Fruit fly (Drosophila melanogaster): ENCODE measurements around the gene Rpp30.

Gene Rpp30

dm6 chr2L:223351-223750 lies 28.8 kb downstream of the Rpp30 start (continued):
- TF ChIP-seq CG7368 (GFP tag; optimal IDR thresholded peaks at IDR 0.05) (peak; percentile 92), acj6 (GFP tag; optimal IDR thresholded peaks at IDR 0.05) (peak; percentile 93), Ets96B (tag; optimal IDR thresholded peaks at IDR 0.05) (peak; percentile 95), Hr38 (GFP tag; optimal IDR thresholded peaks at IDR 0.05) (peak; percentile 29), CG8319 (GFP tag; optimal IDR thresholded peaks at IDR 0.05) (peak; percentile 89), fd85E (GFP tag; optimal IDR thresholded peaks at IDR 0.05) (peak; percentile 80), dac (GFP tag; optimal IDR thresholded peaks at IDR 0.05) (peak; percentile 92), svp (GFP tag) (peak; percentile 94), Lpt (GFP tag; optimal IDR thresholded peaks at IDR 0.05) (peak; percentile 88), Sox15 (GFP tag; optimal IDR thresholded peaks at IDR 0.05) (peak; percentile 88), lz (GFP tag; optimal IDR thresholded peaks at IDR 0.05) (peak; percentile 92), OdsH (GFP tag; optimal IDR thresholded peaks at IDR 0.05) (peak; percentile 96), CG32006 (GFP tag; optimal IDR thresholded peaks at IDR 0.05) (peak; percentile 95), achi (GFP tag; optimal IDR thresholded peaks at IDR 0.05) (peak; percentile 96), CG15336 (GFP tag; IDR thresholded peaks at IDR 0.05) (peak; percentile 95), Smox (GFP tag; optimal IDR thresholded peaks at IDR 0.05) (peak; percentile 87), CG1621 (tag; optimal IDR thresholded peaks at IDR 0.05) (peak; percentile 92), eg (GFP tag; IDR thresholded peaks at IDR 0.05) (peak; percentile 97), CG6276 (GFP tag; optimal IDR thresholded peaks at IDR 0.05) (peak; percentile 93), CG6854 (GFP tag; optimal IDR thresholded peaks at IDR 0.05) (no peak), CG4318 (GFP tag; optimal IDR thresholded peaks at IDR 0.05) (peak; percentile 92), CG34406 (GFP tag; optimal IDR thresholded peaks at IDR 0.05) (peak; percentile 90), CG9139 (GFP tag; optimal IDR thresholded peaks at IDR 0.05) (peak; percentile 73), CG3919 (GFP tag; optimal IDR thresholded peaks at IDR 0.05) (peak; percentile 97), CG11902 (GFP tag; optimal IDR thresholded peaks at IDR 0.05) (peak; percentile 86), salr (GFP tag; optimal IDR thresholded peaks at IDR 0.05) (peak; percentile 82 to 96), net (GFP tag; optimal IDR thresholded peaks at IDR 0.05) (peak; percentile 96), Met (GFP tag; optimal IDR thresholded peaks at IDR 0.05) (peak; percentile 93)

DNA sequence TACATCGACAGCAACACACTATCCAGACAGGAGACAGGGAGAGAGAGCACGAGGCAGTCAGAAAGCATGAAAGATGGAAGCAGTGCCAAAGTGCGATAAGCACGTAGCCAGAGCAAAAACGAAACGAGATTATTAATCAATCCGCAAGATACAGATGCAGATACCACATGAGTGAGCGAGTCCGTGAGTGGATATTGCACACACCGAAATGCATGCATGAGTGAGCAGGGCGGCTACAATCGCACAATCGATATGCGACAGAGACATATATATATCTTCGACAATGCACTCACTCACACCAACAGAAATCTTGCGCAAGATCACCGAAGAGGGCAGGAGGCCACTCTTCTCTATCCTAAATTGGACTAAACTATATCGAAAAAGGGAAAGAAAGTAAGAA lies 29.3 kb downstream of the Rpp30 start:
- TF ChIP-seq Eip78C (GFP tag) (peak; percentile 24), fd59A (GFP tag; optimal IDR thresholded peaks at IDR 0.05) (no peak), eg (GFP tag; IDR thresholded peaks at IDR 0.05) (0 out of 3 replicates have a peak, but pooled peaks have one; percentile 14)

DNA sequence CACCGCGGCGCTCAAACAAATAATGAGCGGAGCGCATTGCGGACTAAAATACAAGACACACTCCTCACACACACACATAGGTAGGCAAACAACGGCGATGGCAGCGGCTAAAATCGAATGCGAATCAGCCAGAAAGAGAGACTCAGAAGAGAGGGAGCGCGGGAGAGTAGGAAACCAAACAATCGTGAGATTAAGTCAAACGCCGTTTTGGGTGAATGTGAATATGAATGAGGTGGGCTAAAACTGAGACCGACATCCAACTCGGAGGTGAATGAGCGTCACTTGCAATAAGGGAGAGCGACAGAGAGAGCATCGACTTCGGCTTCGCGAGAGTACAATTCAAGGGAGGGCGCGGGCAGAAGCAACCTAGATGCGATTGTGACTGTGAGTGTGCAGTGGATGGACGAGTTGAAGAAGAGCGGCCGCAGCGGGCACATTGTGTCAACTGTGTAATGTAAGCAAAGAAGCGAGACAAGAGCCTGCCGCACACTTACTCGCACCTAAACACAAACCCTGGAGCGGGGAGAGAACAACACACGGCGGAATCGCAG lies 30.2 kb downstream of the Rpp30 start:
- no peak for TF ChIP-seq OdsH (GFP tag; optimal IDR thresholded peaks at IDR 0.05)
- peak; percentile 75 for TF ChIP-seq Eip78C (GFP tag)
- no peak for TF ChIP-seq Sox15 (GFP tag; optimal IDR thresholded peaks at IDR 0.05)
- no peak for TF ChIP-seq CG3032 (tag; optimal IDR thresholded peaks at IDR 0.05)
- TF ChIP-seq vri (GFP tag; optimal IDR thresholded peaks at IDR 0.05) = no peak
- TF ChIP-seq cyc (GFP tag; optimal IDR thresholded peaks at IDR 0.05) = no peak
- no peak for TF ChIP-seq salr (GFP tag; optimal IDR thresholded peaks at IDR 0.05)
- no peak for TF ChIP-seq CG6792 (GFP tag; optimal IDR thresholded peaks at IDR 0.05)
- no peak for TF ChIP-seq CG34406 (GFP tag; optimal IDR thresholded peaks at IDR 0.05)
- peak; percentile 64 for TF ChIP-seq Lpt (GFP tag; optimal IDR thresholded peaks at IDR 0.05)
- no peak for TF ChIP-seq fd85E (GFP tag; optimal IDR thresholded peaks at IDR 0.05)
- peak; percentile 52 for TF ChIP-seq dsx (GFP tag; optimal IDR thresholded peaks at IDR 0.05; ENCODE audit: poor library complexity, severe bottlenecking)
- no peak for TF ChIP-seq Smox (GFP tag; optimal IDR thresholded peaks at IDR 0.05)
- peak; percentile 5 for TF ChIP-seq Blimp-1 (GFP tag; optimal IDR thresholded peaks at IDR 0.05)
- TF ChIP-seq ss (GFP tag; optimal IDR thresholded peaks at IDR 0.05) = peak in 1 of 2 experiments; percentile 45
- TF ChIP-seq CG16779 (tag; optimal IDR thresholded peaks at IDR 0.05) = peak; percentile 23
- TF ChIP-seq fkh (GFP tag; optimal IDR thresholded peaks at IDR 0.05) = peak; percentile 82
- no peak for TF ChIP-seq CG10631 (GFP tag; optimal IDR thresholded peaks at IDR 0.05)
- TF ChIP-seq lz (GFP tag; optimal IDR thresholded peaks at IDR 0.05) = no peak
- peak; percentile 92 for TF ChIP-seq svp (GFP tag)
- TF ChIP-seq Hr38 (GFP tag; optimal IDR thresholded peaks at IDR 0.05) = no peak
- TF ChIP-seq CG32006 (GFP tag; optimal IDR thresholded peaks at IDR 0.05) = no peak
- TF ChIP-seq CG11902 (GFP tag; optimal IDR thresholded peaks at IDR 0.05) = no peak
- TF ChIP-seq CG10669 (GFP tag; optimal IDR thresholded peaks at IDR 0.05) = no peak
- no peak for TF ChIP-seq CG1621 (tag; optimal IDR thresholded peaks at IDR 0.05)
- peak; percentile 77 for TF ChIP-seq Sox102F (GFP tag; optimal IDR thresholded peaks at IDR 0.05)
- peak; percentile 55; the same call in 1 of the 2 replicates for TF ChIP-seq CG15336 (GFP tag; IDR thresholded peaks at IDR 0.05)
- peak; percentile 38 for TF ChIP-seq CG3919 (GFP tag; optimal IDR thresholded peaks at IDR 0.05)
- no peak for TF ChIP-seq CG8632 (GFP tag; optimal IDR thresholded peaks at IDR 0.05)
- TF ChIP-seq CG6276 (GFP tag; optimal IDR thresholded peaks at IDR 0.05) = peak; percentile 43
- TF ChIP-seq CG9139 (GFP tag; optimal IDR thresholded peaks at IDR 0.05) = peak; percentile 57
- no peak for TF ChIP-seq Gug (GFP tag; IDR thresholded peaks at IDR 0.05)
- TF ChIP-seq fd59A (GFP tag; optimal IDR thresholded peaks at IDR 0.05) = no peak
- no peak for TF ChIP-seq dac (GFP tag; optimal IDR thresholded peaks at IDR 0.05)
- TF ChIP-seq acj6 (GFP tag; optimal IDR thresholded peaks at IDR 0.05) = no peak
